Worm (Caenorhabditis elegans) whole organism, early embryonic: ENCODE results near the gene F09C6.13.

Experiments used
- B0310.2 ChIP-seq: sonication (generic microtip); optimal IDR thresholded peaks from 2 replicates; lab custom pipeline; 2016; ENCODE audit warnings: mild to moderate bottlenecking, missing genetic modification characterization, missing compliant biosample characterization
- F13C5.2 ChIP-seq: sonication (generic microtip); optimal IDR thresholded peaks from 2 replicates; lab custom pipeline; 2017; ENCODE audit warnings: mild to moderate bottlenecking, missing genetic modification characterization, inconsistent platforms, missing compliant biosample characterization
- aly-1 ChIP-seq: sonication (generic microtip); optimal IDR thresholded peaks from 2 replicates; lab custom pipeline; 2016; ENCODE audit warnings: missing genetic modification characterization, missing compliant biosample characterization
- ama-1 ChIP-seq: fragments of 150-350 bp; optimal IDR thresholded peaks from 2 replicates; lab custom pipeline; 2014
- ceh-13 ChIP-seq: fragments of 200-800 bp; sonication (Bioruptor generic); optimal IDR thresholded peaks from 2 replicates; lab custom pipeline; 2018; ENCODE audit warnings: mild to moderate bottlenecking, missing genetic modification characterization, missing compliant biosample characterization
- ets-7 ChIP-seq: sonication (generic microtip); optimal IDR thresholded peaks from 2 replicates; lab custom pipeline; 2016; ENCODE audit warnings: missing genotype, missing genetic modification characterization, missing compliant biosample characterization
- flt-1 ChIP-seq: fragments of 200-800 bp; sonication (Bioruptor generic); IDR thresholded peaks from 2 replicates; pipeline ENCODE4 v1.3.6; 2022; ENCODE audit warnings: missing genetic modification characterization, missing compliant biosample characterization
- hmbx-1 ChIP-seq: sonication (generic microtip); optimal IDR thresholded peaks from 2 replicates; lab custom pipeline; 2016; ENCODE audit warnings: mild to moderate bottlenecking, missing genetic modification characterization, missing compliant biosample characterization
- hnd-1 ChIP-seq: sonication (generic microtip); optimal IDR thresholded peaks from 2 replicates; lab custom pipeline; 2016; ENCODE audit warnings: missing genetic modification characterization, missing compliant biosample characterization
- pes-1 ChIP-seq: fragments of 200-800 bp; sonication (Bioruptor generic); IDR thresholded peaks from 2 replicates; pipeline ENCODE4 v1.3.6; 2022; ENCODE audit warnings: missing genetic modification reagents, missing genetic modification characterization, missing compliant biosample characterization
- scrt-1 ChIP-seq: fragments of 200-800 bp; sonication (Bioruptor generic); IDR thresholded peaks from 2 replicates; pipeline ENCODE4 v1.3.6; 2022; ENCODE audit warnings: missing genetic modification characterization, missing compliant biosample characterization
- sea-1 ChIP-seq: fragments of 200-800 bp; sonication (Bioruptor generic); conservative IDR thresholded peaks from 2 replicates; pipeline ENCODE4 v1.3.6; 2022; ENCODE audit warnings: missing genetic modification characterization, missing compliant biosample characterization
- tbx-11 ChIP-seq: fragments of 200-800 bp; sonication (Bioruptor generic); IDR thresholded peaks from 2 replicates; pipeline ENCODE4 v1.3.6; 2022; ENCODE audit warnings: missing genetic modification characterization, missing compliant biosample characterization
- tra-4 ChIP-seq: sonication (generic microtip); optimal IDR thresholded peaks from 2 replicates; lab custom pipeline; 2017; ENCODE audit warnings: missing genetic modification characterization, missing compliant biosample characterization

DNA sequence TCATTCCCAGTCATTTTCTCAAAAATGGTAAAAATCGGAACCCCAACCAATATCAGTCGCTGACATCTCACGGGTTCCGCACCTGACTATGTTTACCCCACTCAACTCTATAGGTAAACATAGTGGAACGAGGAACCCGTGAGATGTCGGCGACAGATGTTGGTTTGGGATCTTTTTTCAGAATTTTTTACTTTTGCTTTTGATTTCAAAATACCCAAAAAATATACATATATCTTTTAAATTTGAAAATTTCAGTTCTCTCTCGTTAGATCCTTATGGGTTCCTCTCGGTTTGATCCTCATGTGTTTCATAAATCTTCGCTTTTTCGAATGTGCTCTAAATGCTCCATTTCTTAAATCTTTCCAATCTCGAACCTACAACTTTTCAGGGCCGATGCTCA, 11.2 kb upstream of the F09C6.13 start, which contains the start of gene srw-23:
- TF ChIP-seq F13C5.2 (tag; lab: Kevin White, UChicago): no peak
- no peak for TF ChIP-seq tbx-11 (GFP tag; lab: Robert Waterston, UW)
- no peak for TF ChIP-seq sea-1 (GFP tag; lab: Robert Waterston, UW)
- TF ChIP-seq hnd-1: no peak
- TF ChIP-seq B0310.2 (tag; lab: Kevin White, UChicago): no peak
- TF ChIP-seq pes-1: no peak
- no peak for TF ChIP-seq tra-4 (tag; lab: Kevin White, UChicago)
- no peak for TF ChIP-seq ets-7
- TF ChIP-seq ama-1: no peak
- no peak for TF ChIP-seq flt-1 (GFP tag; lab: Robert Waterston, UW)
- no peak for TF ChIP-seq aly-1 (tag; lab: Kevin White, UChicago)
- TF ChIP-seq scrt-1 (GFP tag; lab: Robert Waterston, UW): no peak
- no peak for TF ChIP-seq ceh-13 (GFP tag; lab: Kevin White, UChicago)
- no peak for TF ChIP-seq hmbx-1 (tag; lab: Kevin White, UChicago)
